Fruit fly (Drosophila melanogaster): Measurements from ENCODE around the gene CG3407.
A peak's percentile ranks its signal among the peaks of the same experiment; 100 is the strongest.

The CG3407 gene

dm6 chr2L:3786246-3786645 lies 27.0 kb downstream of the CG3407 start (continued):
- TF ChIP-seq bab2 (GFP tag; optimal IDR thresholded peaks at IDR 0.05) (peak; percentile 66), YL-1 (GFP tag; optimal IDR thresholded peaks at IDR 0.05) (no peak), Stat92E (GFP tag; optimal IDR thresholded peaks at IDR 0.05) (no peak), Six4 (GFP tag; optimal IDR thresholded peaks at IDR 0.05) (peak; percentile 39), CG13624 (GFP tag; optimal IDR thresholded peaks at IDR 0.05) (peak; percentile 32), odd (GFP tag; optimal IDR thresholded peaks at IDR 0.05) (peak; percentile 30), ato (GFP tag; IDR thresholded peaks at IDR 0.05; ENCODE audit: partially characterized antibody) (no peak), CG12236 (GFP tag; optimal IDR thresholded peaks at IDR 0.05) (peak; percentile 8), Ets65A (GFP tag) (peak; percentile 94), Dfd (GFP tag; optimal IDR thresholded peaks at IDR 0.05) (no peak), CG43689 (GFP tag; IDR thresholded peaks at IDR 0.05) (no peak; the same call in 1 of the 2 replicates), grn (GFP tag; optimal IDR thresholded peaks at IDR 0.05) (peak; percentile 73), CG6689 (GFP tag; IDR thresholded peaks at IDR 0.05) (peak; percentile 76), CG17802 (tag; optimal IDR thresholded peaks at IDR 0.05) (peak; percentile 14), CG17568 (GFP tag; optimal IDR thresholded peaks at IDR 0.05) (no peak), Tbp (GFP tag; optimal IDR thresholded peaks at IDR 0.05) (no peak), CG3838 (GFP tag; optimal IDR thresholded peaks at IDR 0.05) (no peak), Hmx (GFP tag; optimal IDR thresholded peaks at IDR 0.05) (no peak), vnd (GFP tag; IDR thresholded peaks at IDR 0.05; ENCODE audit: partially characterized antibody) (no peak), CG8765 (GFP tag; IDR thresholded peaks at IDR 0.05) (peak; percentile 53), CG2875 (GFP tag; optimal IDR thresholded peaks at IDR 0.05) (peak; percentile 82), vvl (GFP tag; IDR thresholded peaks at IDR 0.05) (peak; percentile 94), CG4328 (GFP tag; optimal IDR thresholded peaks at IDR 0.05) (peak; percentile 23), Ravus (GFP tag; IDR thresholded peaks at IDR 0.05) (no peak), phol (tag; optimal IDR thresholded peaks at IDR 0.05) (peak; percentile 44), fru (optimal IDR thresholded peaks at IDR 0.05) (no peak), dpn (GFP tag; optimal IDR thresholded peaks at IDR 0.05) (peak; percentile 69 to 70), cg (GFP tag; optimal IDR thresholded peaks at IDR 0.05) (no peak), C15 (GFP tag; IDR thresholded peaks at IDR 0.05) (0 out of 3 replicates have a peak, but pooled peaks have one; percentile 19), Nf-YB (GFP tag; optimal IDR thresholded peaks at IDR 0.05) (no peak), chn (GFP tag; optimal IDR thresholded peaks at IDR 0.05) (peak; percentile 84), hkb (optimal IDR thresholded peaks at IDR 0.05) (no peak), hkb (GFP tag; IDR thresholded peaks at IDR 0.05) (peak; percentile 68), Hsf (GFP tag; optimal IDR thresholded peaks at IDR 0.05) (peak; percentile 73), Adf1 (GFP tag; IDR thresholded peaks at IDR 0.05) (0 out of 2 replicates have a peak, but pooled peaks have one; percentile 26), CG2199 (GFP tag; IDR thresholded peaks at IDR 0.05) (peak; percentile 88), CG7556 (GFP tag; optimal IDR thresholded peaks at IDR 0.05) (no peak), ara (GFP tag; IDR thresholded peaks at IDR 0.05) (peak; percentile 59), CkIIα-i1 (GFP tag; IDR thresholded peaks at IDR 0.05) (no peak), fd96Cb (tag; optimal IDR thresholded peaks at IDR 0.05) (peak; percentile 36), pfk (GFP tag; optimal IDR thresholded peaks at IDR 0.05) (no peak), Hmr (GFP tag; optimal IDR thresholded peaks at IDR 0.05) (peak; percentile 71), sd (tag; optimal IDR thresholded peaks at IDR 0.05) (peak; percentile 65), CG12391 (tag; optimal IDR thresholded peaks at IDR 0.05) (peak; percentile 69), Fer2 (tag; optimal IDR thresholded peaks at IDR 0.05) (peak; percentile 6), CG17912 (GFP tag; optimal IDR thresholded peaks at IDR 0.05) (peak; percentile 89), CG9609 (GFP tag; optimal IDR thresholded peaks at IDR 0.05) (peak; percentile 75), p53 (GFP tag; optimal IDR thresholded peaks at IDR 0.05) (peak; percentile 22), tio (GFP tag; optimal IDR thresholded peaks at IDR 0.05) (peak; percentile 68), Spps (tag; optimal IDR thresholded peaks at IDR 0.05) (no peak), CG16815 (GFP tag; optimal IDR thresholded peaks at IDR 0.05) (peak; percentile 48)

Measured in whole organism, embryonic.